Worm (Caenorhabditis elegans) whole organism, L4 larva: ENCODE results near the gene F35F11.2.

Experiments used
- T20F7.1 ChIP-seq: fragments of 200-800 bp; sonication (Bioruptor generic); optimal IDR thresholded peaks from 2 replicates; lab custom pipeline; 2018; ENCODE audit warnings: mild to moderate bottlenecking, missing genetic modification characterization, missing compliant biosample characterization
- T26A8.4 ChIP-seq: fragments of 200-800 bp; sonication (Bioruptor generic); IDR thresholded peaks from 2 replicates; pipeline ENCODE4 v1.3.6; 2022; ENCODE audit warnings: missing genetic modification characterization, missing compliant biosample characterization
- Y48G9A.11 ChIP-seq: fragments of 200-800 bp; sonication (Bioruptor generic); IDR thresholded peaks from 2 replicates; pipeline ENCODE4 v1.3.6; 2022; ENCODE audit warnings: missing genetic modification reagents, missing genetic modification characterization, missing compliant biosample characterization
- ZK546.5 ChIP-seq, 2 experiments: sonication (generic microtip); optimal IDR thresholded peaks; 2 replicates each; lab custom pipeline; 2017; ENCODE audit warnings: missing biosample characterization in 2 of 2, missing genetic modification characterization in 2 of 2
- aha-1 ChIP-seq: fragments of 150-350 bp; peaks from one replicate; lab custom pipeline; 2014; ENCODE audit warnings: missing biosample characterization, missing genetic modification characterization
- arid-1 ChIP-seq: fragments of 200-800 bp; sonication (Bioruptor generic); conservative IDR thresholded peaks from 2 replicates; pipeline ENCODE4 v1.3.6; 2022; ENCODE audit warnings: missing genetic modification reagents, missing genetic modification characterization, missing compliant biosample characterization
- ceh-20 ChIP-seq: fragments of 200-800 bp; sonication (Bioruptor generic); IDR thresholded peaks from 2 replicates; pipeline ENCODE4 v1.3.6; 2022; ENCODE audit warnings: missing genetic modification reagents, missing genetic modification characterization, missing compliant biosample characterization
- ceh-28 ChIP-seq: fragments of 150-350 bp; optimal IDR thresholded peaks from 2 replicates; lab custom pipeline; 2014; ENCODE audit warnings: missing biosample characterization, missing genetic modification reagents, missing genetic modification characterization
- daf-16 ChIP-seq, 3 experiments: sonication (generic microtip); optimal IDR thresholded peaks; 2 replicates each; lab custom pipeline; 2016 to 2017; ENCODE audit warnings: missing genetic modification characterization in 3 of 3, missing genetic modification reagents in 3 of 3, mild to moderate bottlenecking in 2 of 3, missing compliant biosample characterization in 2 of 3, missing biosample characterization in 1 of 3, moderate library complexity in 1 of 3
- dmd-6 ChIP-seq: fragments of 200-800 bp; sonication (Bioruptor generic); IDR thresholded peaks from 2 replicates; pipeline ENCODE4 v1.3.6; 2022; ENCODE audit warnings: missing genetic modification reagents, missing genetic modification characterization, missing compliant biosample characterization
- duxl-1 ChIP-seq: sonication (generic microtip); optimal IDR thresholded peaks from 2 replicates; lab custom pipeline; 2016; ENCODE audit warnings: mild to moderate bottlenecking, missing genetic modification characterization, moderate library complexity, missing compliant biosample characterization; ENCODE audit not compliant: poor library complexity
- egl-27 ChIP-seq: sonication (generic microtip); optimal IDR thresholded peaks from 3 replicates; lab custom pipeline; 2017; ENCODE audit warnings: missing biosample characterization, missing genetic modification reagents, missing genetic modification characterization
- hif-1 ChIP-seq, 2 experiments: sonication (generic microtip); optimal IDR thresholded peaks; 2 replicates each; lab custom pipeline; 2016 to 2017; ENCODE audit warnings: missing compliant biosample characterization in 2 of 2, missing genetic modification characterization in 2 of 2, missing genetic modification reagents in 2 of 2, missing genotype in 2 of 2, mild to moderate bottlenecking in 1 of 2
- hlh-11 ChIP-seq: fragments of 200-800 bp; sonication (Bioruptor generic); optimal IDR thresholded peaks from 2 replicates; lab custom pipeline; 2018; ENCODE audit warnings: mild to moderate bottlenecking, missing genetic modification characterization, missing compliant biosample characterization
- hmg-1.1 ChIP-seq: fragments of 200-800 bp; sonication (Bioruptor generic); IDR thresholded peaks from 2 replicates; pipeline ENCODE4 v1.3.6; 2022; ENCODE audit warnings: missing genetic modification reagents, missing genetic modification characterization, missing compliant biosample characterization
- jun-1 ChIP-seq: fragments of 150-350 bp; optimal IDR thresholded peaks from 2 replicates; lab custom pipeline; 2014; ENCODE audit warnings: missing biosample characterization, missing genetic modification reagents, missing genetic modification characterization
- lim-7 ChIP-seq: fragments of 200-800 bp; sonication (Bioruptor generic); IDR thresholded peaks from 2 replicates; pipeline ENCODE4 v1.3.6; 2022; ENCODE audit warnings: missing genetic modification characterization, missing compliant biosample characterization
- lin-1 ChIP-seq: fragments of 200-800 bp; sonication (Bioruptor generic); IDR thresholded peaks from 2 replicates; pipeline ENCODE4 v1.3.6; 2022; ENCODE audit warnings: missing genetic modification reagents, missing genetic modification characterization, missing compliant biosample characterization
- lin-15B ChIP-seq: fragments of 150-350 bp; sonication (generic microtip); optimal IDR thresholded peaks from 3 replicates; lab custom pipeline; 2014; ENCODE audit warnings: missing biosample characterization, missing genetic modification characterization
- lin-39 ChIP-seq: fragments of 150-350 bp; optimal IDR thresholded peaks from 2 replicates; lab custom pipeline; 2014; ENCODE audit warnings: missing biosample characterization, missing genetic modification reagents, missing genetic modification characterization
- lir-3 ChIP-seq: sonication (generic microtip); optimal IDR thresholded peaks from 2 replicates; lab custom pipeline; 2016; ENCODE audit warnings: mild to moderate bottlenecking, missing genetic modification characterization, missing compliant biosample characterization
- lsy-2 ChIP-seq, 2 experiments: fragments of 150-350 bp in 1 of 2; sonication (generic microtip) in 1 of 2; optimal IDR thresholded peaks; 2 replicates each; lab custom pipeline; 2014 to 2017; ENCODE audit warnings: missing biosample characterization in 2 of 2, missing genetic modification characterization in 2 of 2
- madf-5 ChIP-seq, 2 experiments: fragments of 200-800 bp; sonication (Bioruptor generic); IDR thresholded peaks; 2 replicates each; pipeline ENCODE4 v1.3.6; 2022; ENCODE audit warnings: missing compliant biosample characterization in 2 of 2, missing genetic modification characterization in 2 of 2
- madf-9 ChIP-seq: fragments of 200-800 bp; sonication (Bioruptor generic); conservative IDR thresholded peaks from 2 replicates; pipeline ENCODE4 v1.3.6; 2022; ENCODE audit warnings: missing genetic modification reagents, missing genetic modification characterization, missing compliant biosample characterization
- mdl-1 ChIP-seq, 2 experiments: fragments of 150-350 bp in 1 of 2; sonication (generic microtip) in 1 of 2; optimal IDR thresholded peaks; 2 replicates each; lab custom pipeline; 2014 to 2017; ENCODE audit warnings: missing biosample characterization in 2 of 2, missing genetic modification characterization in 2 of 2
- nhr-10 ChIP-seq: fragments of 150-350 bp; optimal IDR thresholded peaks from 2 replicates; lab custom pipeline; 2014; ENCODE audit warnings: missing biosample characterization, missing genetic modification characterization
- nhr-102 ChIP-seq: sonication (generic microtip); optimal IDR thresholded peaks from 2 replicates; lab custom pipeline; 2016; ENCODE audit warnings: mild to moderate bottlenecking, missing genetic modification characterization, moderate library complexity, missing compliant biosample characterization
- nhr-111 ChIP-seq: fragments of 200-800 bp; sonication (Bioruptor generic); optimal IDR thresholded peaks from 2 replicates; lab custom pipeline; 2018; ENCODE audit warnings: mild to moderate bottlenecking, missing genetic modification characterization, missing compliant biosample characterization
- nhr-28 ChIP-seq: fragments of 150-350 bp; optimal IDR thresholded peaks from 2 replicates; lab custom pipeline; 2014; ENCODE audit warnings: missing biosample characterization, missing genetic modification characterization
- nhr-48 ChIP-seq: sonication (generic microtip); optimal IDR thresholded peaks from 2 replicates; lab custom pipeline; 2016; ENCODE audit warnings: mild to moderate bottlenecking, missing genetic modification characterization, missing compliant biosample characterization
- rbr-2 ChIP-seq: sonication (generic microtip); optimal IDR thresholded peaks from 2 replicates; lab custom pipeline; 2016; ENCODE audit warnings: missing genotype, missing genetic modification characterization, missing compliant biosample characterization
- sdz-12 ChIP-seq: fragments of 200-800 bp; sonication (Bioruptor generic); optimal IDR thresholded peaks from 2 replicates; lab custom pipeline; 2018; ENCODE audit warnings: mild to moderate bottlenecking, missing genetic modification characterization, missing compliant biosample characterization
- set-16 ChIP-seq: fragments of 200-800 bp; sonication (Bioruptor generic); IDR thresholded peaks from 2 replicates; pipeline ENCODE4 v1.3.6; 2022; ENCODE audit warnings: missing genetic modification reagents, missing genetic modification characterization, missing compliant biosample characterization
- snpc-1.2 ChIP-seq: fragments of 200-800 bp; sonication (Bioruptor generic); IDR thresholded peaks from 2 replicates; pipeline ENCODE4 v1.3.6; 2022; ENCODE audit warnings: missing genetic modification reagents, missing genetic modification characterization, missing compliant biosample characterization
- spr-3 ChIP-seq: fragments of 200-800 bp; sonication (Bioruptor generic); optimal IDR thresholded peaks from 2 replicates; lab custom pipeline; 2018; ENCODE audit warnings: mild to moderate bottlenecking, missing genetic modification characterization, missing compliant biosample characterization
- tra-1 ChIP-seq: fragments of 200-800 bp; sonication (Bioruptor generic); IDR thresholded peaks from 2 replicates; pipeline ENCODE4 v1.3.6; 2022; ENCODE audit warnings: missing genetic modification reagents, missing genetic modification characterization, missing compliant biosample characterization
- unc-62 ChIP-seq, 3 experiments: fragments of 150-350 bp in 1 of 3; sonication (generic microtip); optimal IDR thresholded peaks in 2 of 3; peaks in 1 of 3; 1 replicate in 1 of 3; 2 replicates in 2 of 3; lab custom pipeline; 2014 to 2017; ENCODE audit warnings: missing biosample characterization in 3 of 3, missing genetic modification characterization in 3 of 3, missing genetic modification reagents in 3 of 3, missing genotype in 1 of 3
- vab-7 ChIP-seq: fragments of 200-800 bp; sonication (Bioruptor generic); IDR thresholded peaks from 2 replicates; pipeline ENCODE4 v1.3.6; 2022; ENCODE audit warnings: missing genetic modification reagents, missing genetic modification characterization, missing compliant biosample characterization
- zip-2 ChIP-seq: fragments of 150-350 bp; optimal IDR thresholded peaks from 2 replicates; lab custom pipeline; 2014; ENCODE audit warnings: missing biosample characterization, missing genetic modification characterization

The F35F11.2 gene

DNA sequence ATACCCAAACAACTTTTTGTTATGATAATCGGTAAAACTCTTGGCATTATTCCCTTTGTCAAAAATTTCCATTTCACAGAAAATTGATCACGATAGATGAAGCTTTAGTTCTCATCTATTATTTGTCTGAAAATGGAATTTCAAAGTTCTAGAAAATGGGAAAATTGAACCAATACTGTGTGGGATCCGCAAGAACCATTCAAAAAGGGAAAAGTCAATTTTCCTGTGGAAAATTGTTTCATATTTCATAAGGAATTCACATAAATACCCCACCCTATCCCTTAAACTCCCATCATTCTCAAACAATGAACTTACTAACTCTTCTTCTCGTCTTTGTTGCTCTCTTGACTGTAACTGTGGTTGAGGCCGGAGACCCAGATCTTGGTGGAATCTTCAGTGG lies 40.8 kb downstream of the F35F11.2 start, which contains the start of the genes C35B1.9 and C35B1.3:
Gene C35B1.9, minus strand, starts transcription at position 101 of the 400 bp plus-strand sequence.
Gene C35B1.3, plus strand, starts transcription at position 306 of the 400 bp plus-strand sequence.
- TF ChIP-seq unc-62 (GFP tag; optimal IDR thresholded peaks at IDR 0.05 in 1 of 2; lab: Kevin White, UChicago) = peak in 1 of 2 experiments; percentile 11
- TF ChIP-seq unc-62 (tag; optimal IDR thresholded peaks at IDR 0.05; lab: Kevin White, UChicago) = no peak
- TF ChIP-seq hif-1 (tag; optimal IDR thresholded peaks at IDR 0.05; lab: Kevin White, UChicago) = no peak

DNA sequence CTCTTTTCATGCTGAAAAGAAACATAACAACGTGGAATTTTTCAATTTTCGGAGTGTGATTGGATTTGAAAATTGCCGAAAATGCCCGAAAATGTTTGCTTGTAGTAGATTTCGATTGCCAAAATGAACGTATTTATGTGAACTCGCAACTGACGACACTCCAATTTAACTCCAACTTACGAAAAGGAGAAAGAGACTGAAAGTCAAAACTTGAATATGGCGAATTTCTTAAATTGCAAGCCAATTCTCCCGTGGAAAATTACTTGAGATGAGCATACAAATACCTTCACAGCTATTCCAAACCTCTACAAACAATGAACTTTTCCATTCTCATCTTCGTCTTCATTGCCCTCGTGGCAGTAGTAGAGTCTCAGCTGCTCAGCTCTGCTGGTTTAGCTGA lies 42.5 kb downstream of the F35F11.2 start:
- TF ChIP-seq jun-1 (no peak), unc-62 (GFP tag; optimal IDR thresholded peaks at IDR 0.05 in 1 of 2; lab: Kevin White, UChicago) (peak in 1 of 2 experiments; percentile 93), unc-62 (tag; optimal IDR thresholded peaks at IDR 0.05; lab: Kevin White, UChicago) (no peak), sdz-12 (GFP tag; lab: Kevin White, UChicago) (no peak)

- TF ChIP-seq hmg-1.1 (GFP tag; lab: Robert Waterston, UW) (no peak), mdl-1 (tag; optimal IDR thresholded peaks at IDR 0.05; lab: Kevin White, UChicago) (no peak), nhr-48 (tag; lab: Kevin White, UChicago) (no peak), ceh-20 (no peak), ZK546.5 (tag; optimal IDR thresholded peaks at IDR 0.05; lab: Kevin White, UChicago) (no peak), zip-2 (no peak), aha-1 (peak; percentile 44), nhr-28 (tag; lab: Kevin White, UChicago) (no peak), lsy-2 (tag; optimal IDR thresholded peaks at IDR 0.05; lab: Kevin White, UChicago) (no peak), nhr-102 (tag; lab: Kevin White, UChicago) (peak; percentile 42), hlh-11 (no peak), daf-16 (GFP tag; optimal IDR thresholded peaks at IDR 0.05; lab: Kevin White, UChicago) (no peak), daf-16 (tag; optimal IDR thresholded peaks at IDR 0.05; lab: Kevin White, UChicago) (peak; percentile 2), lin-39 (no peak), rbr-2 (tag; lab: Kevin White, UChicago) (no peak), madf-9 (GFP tag; lab: Robert Waterston, UW) (no peak), nhr-10 (no peak), arid-1 (GFP tag; lab: Robert Waterston, UW) (no peak), madf-5 (GFP tag; IDR thresholded peaks at IDR 0.05; lab: Robert Waterston, UW) (no peak), T26A8.4 (GFP tag; lab: Robert Waterston, UW) (no peak), lin-1 (no peak), ceh-28 (tag; lab: Kevin White, UChicago) (no peak)
These were observed 43.0 kb downstream of the F35F11.2 start for ce11 chrIV:4083094-4083493.

DNA sequence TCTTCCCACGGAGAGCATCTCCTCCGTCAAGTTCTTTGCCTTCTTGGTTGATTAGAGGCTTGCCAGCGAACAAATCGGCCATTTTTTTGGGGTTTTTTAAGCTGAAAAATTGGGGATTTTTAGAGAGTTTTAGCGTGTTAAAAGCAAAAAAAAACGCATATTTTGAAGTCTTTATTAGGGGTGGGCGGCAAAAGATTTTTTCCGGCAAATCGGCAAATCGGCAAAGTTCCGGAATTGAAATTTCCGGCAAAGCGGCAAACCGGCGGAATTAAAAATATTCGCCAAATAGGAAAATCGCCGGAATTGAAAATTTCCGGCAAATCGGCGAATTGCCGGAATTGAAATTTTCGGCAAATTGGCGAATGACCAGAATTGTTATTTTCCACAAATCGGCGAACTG lies 44.0 kb downstream of the F35F11.2 start, which contains the start of gene C35B1.5:
Gene C35B1.5, minus strand, starts transcription at position 101 of the 400 bp plus-strand sequence.
- TF ChIP-seq T20F7.1 = no peak
- TF ChIP-seq vab-7 = no peak
- no peak for TF ChIP-seq ceh-20
- TF ChIP-seq nhr-102 (tag; lab: Kevin White, UChicago) = no peak
- TF ChIP-seq duxl-1 = no peak
- no peak for TF ChIP-seq lin-39
- TF ChIP-seq lin-15B (tag; lab: Kevin White, UChicago) = no peak
- TF ChIP-seq lim-7 (GFP tag; lab: Robert Waterston, UW) = no peak
- no peak for TF ChIP-seq jun-1
- TF ChIP-seq nhr-111 = no peak
- TF ChIP-seq tra-1 (GFP tag; lab: Robert Waterston, UW) = no peak
- TF ChIP-seq lir-3 (tag; lab: Kevin White, UChicago) = no peak
- TF ChIP-seq snpc-1.2 (GFP tag; lab: Robert Waterston, UW) = no peak
- TF ChIP-seq mdl-1 (tag; optimal IDR thresholded peaks at IDR 0.05; lab: Kevin White, UChicago) = no peak
- no peak for TF ChIP-seq spr-3 (GFP tag; lab: Kevin White, UChicago)
- TF ChIP-seq lin-1 = no peak
- no peak for TF ChIP-seq dmd-6 (GFP tag; lab: Robert Waterston, UW)
- TF ChIP-seq set-16 = no peak
- no peak for TF ChIP-seq Y48G9A.11 (GFP tag; lab: Robert Waterston, UW)
- TF ChIP-seq egl-27 = no peak
